Fruit fly (Drosophila melanogaster): ENCODE measurements around the gene CG4558.

The CG4558 gene

dm6 chrX:6867175-6868023 is 17.8 kb downstream of the CG4558 start, which contains the start of gene CG14434:
TSS of gene CG14434 (minus strand) at chrX:6867194.
- peak; percentile 33 for TF ChIP-seq noc (tag; optimal IDR thresholded peaks at IDR 0.05)

dm6 chrX:6868024-6868628 is 18.6 kb downstream of the CG4558 start:
- TF ChIP-seq noc (tag; optimal IDR thresholded peaks at IDR 0.05): no peak

- TF ChIP-seq noc (tag; optimal IDR thresholded peaks at IDR 0.05): no peak
Measured at dm6 chrX:6868629-6869579, 19.3 kb downstream of the CG4558 start.

- TF ChIP-seq noc (tag; optimal IDR thresholded peaks at IDR 0.05): no peak
Measured at dm6 chrX:6869770-6870404, 20.3 kb downstream of the CG4558 start.

dm6 chrX:6871746-6872145 is 22.2 kb downstream of the CG4558 start:
- no peak for TF ChIP-seq noc (tag; optimal IDR thresholded peaks at IDR 0.05)

- no peak for TF ChIP-seq noc (tag; optimal IDR thresholded peaks at IDR 0.05)
Measured at dm6 chrX:6874918-6875454, 25.4 kb downstream of the CG4558 start.

- no peak for TF ChIP-seq noc (tag; optimal IDR thresholded peaks at IDR 0.05)
Measured at dm6 chrX:6875773-6876172, 26.2 kb downstream of the CG4558 start.

- no peak for TF ChIP-seq noc (tag; optimal IDR thresholded peaks at IDR 0.05)
Measured at dm6 chrX:6876343-6876742, 26.8 kb downstream of the CG4558 start.

- TF ChIP-seq noc (tag; optimal IDR thresholded peaks at IDR 0.05): no peak
Measured at dm6 chrX:6898147-6898546, 48.6 kb downstream of the CG4558 start.

Data from whole organism, larva.